Worm (Caenorhabditis elegans) whole organism, L3 larva: ENCODE results near the gene F22B5.10.

Source experiments
- R02D3.7 ChIP-seq: fragments of 150-350 bp; optimal IDR thresholded peaks from 2 replicates; lab custom pipeline; 2014; ENCODE audit warnings: missing biosample characterization, missing genetic modification characterization
- ama-1 ChIP-seq: fragments of 150-350 bp; optimal IDR thresholded peaks from 2 replicates; lab custom pipeline; 2018
- ceh-28 ChIP-seq: fragments of 150-350 bp; optimal IDR thresholded peaks from 2 replicates; lab custom pipeline; 2014; ENCODE audit warnings: missing biosample characterization, missing genetic modification reagents, missing genetic modification characterization
- ceh-82 ChIP-seq: fragments of 150-350 bp; optimal IDR thresholded peaks from 2 replicates; lab custom pipeline; 2014; ENCODE audit warnings: missing biosample characterization, missing genetic modification characterization
- ceh-9 ChIP-seq: sonication (generic microtip); optimal IDR thresholded peaks from 2 replicates; lab custom pipeline; 2018; ENCODE audit warnings: missing biosample characterization, missing genetic modification characterization
- egl-5 ChIP-seq: fragments of 150-350 bp; optimal IDR thresholded peaks from 2 replicates; lab custom pipeline; 2017; ENCODE audit warnings: missing biosample characterization, missing genetic modification reagents, missing genetic modification characterization, inconsistent platforms
- elt-1 ChIP-seq: fragments of 150-350 bp; optimal IDR thresholded peaks from 2 replicates; lab custom pipeline; 2014; ENCODE audit warnings: missing biosample characterization, missing genetic modification characterization
- elt-2 ChIP-seq: sonication (generic microtip); optimal IDR thresholded peaks from 2 replicates; lab custom pipeline; 2016; ENCODE audit warnings: missing genetic modification reagents, mild to moderate bottlenecking, missing genetic modification characterization, missing compliant biosample characterization
- elt-3 ChIP-seq, 3 experiments: fragments of 150-350 bp in 1 of 3; sonication (generic microtip) in 2 of 3; optimal IDR thresholded peaks; 2 replicates in 2 of 3; 4 replicates in 1 of 3; lab custom pipeline; 2014 to 2017; ENCODE audit warnings: missing biosample characterization in 3 of 3, missing genetic modification characterization in 3 of 3
- jun-1 ChIP-seq: fragments of 150-350 bp; optimal IDR thresholded peaks from 2 replicates; lab custom pipeline; 2014; ENCODE audit warnings: missing biosample characterization, missing genetic modification reagents, missing genetic modification characterization
- lin-15B ChIP-seq: fragments of 150-350 bp; optimal IDR thresholded peaks from 2 replicates; lab custom pipeline; 2014; ENCODE audit warnings: missing biosample characterization, missing genetic modification characterization
- lin-39 ChIP-seq: fragments of 150-350 bp; optimal IDR thresholded peaks from 2 replicates; lab custom pipeline; 2018; ENCODE audit warnings: missing biosample characterization, missing genetic modification reagents, missing genetic modification characterization
- lsy-12 ChIP-seq: sonication (generic microtip); optimal IDR thresholded peaks from 2 replicates; lab custom pipeline; 2016; ENCODE audit warnings: mild to moderate bottlenecking, missing genetic modification characterization, missing compliant biosample characterization
- mdl-1 ChIP-seq: fragments of 150-350 bp; optimal IDR thresholded peaks from 2 replicates; lab custom pipeline; 2014; ENCODE audit warnings: missing biosample characterization, missing genetic modification characterization
- mml-1 ChIP-seq: fragments of 150-350 bp; sonication (generic microtip); optimal IDR thresholded peaks from 3 replicates; lab custom pipeline; 2014; ENCODE audit warnings: missing biosample characterization, missing genetic modification characterization
- nhr-11 ChIP-seq: fragments of 150-350 bp; optimal IDR thresholded peaks from 2 replicates; lab custom pipeline; 2014; ENCODE audit warnings: missing biosample characterization, missing genetic modification characterization
- nhr-12 ChIP-seq: fragments of 150-350 bp; optimal IDR thresholded peaks from 2 replicates; lab custom pipeline; 2014; ENCODE audit warnings: missing biosample characterization, missing genetic modification characterization
- nhr-237 ChIP-seq: fragments of 150-350 bp; optimal IDR thresholded peaks from 2 replicates; lab custom pipeline; 2014; ENCODE audit warnings: missing biosample characterization, missing genetic modification characterization
- nhr-43 ChIP-seq: sonication (generic microtip); optimal IDR thresholded peaks from 2 replicates; lab custom pipeline; 2016; ENCODE audit warnings: mild to moderate bottlenecking, missing genetic modification characterization, missing compliant biosample characterization; ENCODE audit not compliant: poor library complexity, severe bottlenecking
- nhr-67 ChIP-seq: fragments of 150-350 bp; optimal IDR thresholded peaks from 2 replicates; lab custom pipeline; 2014; ENCODE audit warnings: missing biosample characterization, missing genetic modification characterization
- nhr-76 ChIP-seq: fragments of 150-350 bp; sonication (generic microtip); optimal IDR thresholded peaks from 5 replicates; lab custom pipeline; 2014; ENCODE audit warnings: missing biosample characterization, missing genetic modification characterization
- nhr-77 ChIP-seq: fragments of 150-350 bp; optimal IDR thresholded peaks from 2 replicates; lab custom pipeline; 2014; ENCODE audit warnings: missing biosample characterization, missing genetic modification characterization
- pha-4 ChIP-seq: fragments of 150-350 bp; optimal IDR thresholded peaks from 2 replicates; lab custom pipeline; 2014; ENCODE audit warnings: missing biosample characterization, missing genetic modification reagents, missing genetic modification characterization
- pqm-1 ChIP-seq: fragments of 150-350 bp; optimal IDR thresholded peaks from 2 replicates; lab custom pipeline; 2017; ENCODE audit warnings: missing biosample characterization, missing genetic modification characterization, inconsistent platforms
- sea-2 ChIP-seq: fragments of 150-350 bp; sonication (generic microtip); optimal IDR thresholded peaks from 4 replicates; lab custom pipeline; 2014; ENCODE audit warnings: missing biosample characterization, missing genetic modification reagents, missing genetic modification characterization
- skn-1 ChIP-seq: fragments of 150-350 bp; optimal IDR thresholded peaks from 2 replicates; lab custom pipeline; 2014; ENCODE audit warnings: missing biosample characterization, missing genetic modification characterization
- snpc-4 ChIP-seq: fragments of 150-350 bp; optimal IDR thresholded peaks from 2 replicates; lab custom pipeline; 2014; ENCODE audit warnings: missing biosample characterization, missing genetic modification characterization
- unc-62 ChIP-seq: fragments of 150-350 bp; sonication (generic microtip); optimal IDR thresholded peaks from 4 replicates; lab custom pipeline; 2014; ENCODE audit warnings: missing biosample characterization, missing genetic modification reagents, missing genetic modification characterization
- zag-1 ChIP-seq: fragments of 150-350 bp; optimal IDR thresholded peaks from 2 replicates; lab custom pipeline; 2014; ENCODE audit warnings: missing biosample characterization, missing genetic modification characterization
- ztf-4 ChIP-seq: fragments of 150-350 bp; optimal IDR thresholded peaks from 2 replicates; lab custom pipeline; 2014; ENCODE audit warnings: missing biosample characterization, missing genetic modification characterization

Gene F22B5.10

DNA sequence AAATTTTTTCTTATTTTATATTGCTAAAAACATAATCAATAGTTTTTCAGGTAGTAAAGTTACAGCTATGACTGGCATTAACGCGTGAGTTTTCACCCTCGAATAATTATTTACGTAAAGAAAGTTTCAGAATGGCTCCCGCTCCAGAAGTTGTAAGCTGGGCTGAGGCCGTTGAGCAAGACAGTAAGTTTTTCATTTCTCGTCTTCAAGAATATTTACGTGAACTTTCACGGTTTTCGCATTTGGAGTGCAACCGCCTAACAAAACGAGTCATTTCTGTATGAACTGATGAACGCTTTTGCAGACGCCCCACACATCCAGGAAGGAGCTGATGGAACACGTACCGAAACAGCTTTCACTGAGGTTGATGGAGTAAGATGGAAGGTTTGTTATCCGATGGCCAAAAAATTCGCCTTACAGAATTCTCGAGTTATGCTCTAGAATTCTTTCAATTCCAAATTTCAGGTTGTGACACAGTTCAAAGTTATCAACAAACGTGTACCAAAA lies 24.2 kb upstream of the F22B5.10 start, which contains the start of gene eif-3.G:
Gene eif-3.G (plus strand): TSS at position 51 of the 507 bp plus-strand sequence.
- no peak for TF ChIP-seq snpc-4 (tag; lab: Kevin White, UChicago)

DNA sequence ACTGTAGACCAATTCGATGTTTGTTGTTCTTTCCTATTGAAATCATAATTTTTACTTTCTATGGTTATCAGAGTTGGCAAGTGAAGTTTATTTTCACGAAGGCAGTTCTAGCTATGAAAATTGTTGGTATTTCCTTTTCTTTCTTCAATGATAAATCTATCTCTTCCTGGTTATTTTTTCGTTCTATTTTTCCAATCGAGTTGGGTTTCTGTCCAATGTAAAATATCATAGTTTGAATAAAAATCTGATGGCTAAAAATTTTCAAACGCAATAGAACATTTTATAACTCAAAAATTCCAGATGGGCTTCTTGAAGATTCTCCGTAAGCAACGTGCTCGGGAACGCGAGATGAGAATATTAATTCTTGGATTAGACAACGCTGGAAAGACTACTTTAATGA lies 23.0 kb upstream of the F22B5.10 start, which contains the start of gene evl-20:
Gene evl-20 (plus strand): TSS at position 301 of the 400 bp plus-strand sequence.
- TF ChIP-seq nhr-12 (tag; lab: Kevin White, UChicago) (no peak), pqm-1 (no peak), jun-1 (no peak), unc-62 (GFP tag; lab: Kevin White, UChicago) (no peak)
- TF ChIP-seq, all 47 proteins: peak for 0

DNA sequence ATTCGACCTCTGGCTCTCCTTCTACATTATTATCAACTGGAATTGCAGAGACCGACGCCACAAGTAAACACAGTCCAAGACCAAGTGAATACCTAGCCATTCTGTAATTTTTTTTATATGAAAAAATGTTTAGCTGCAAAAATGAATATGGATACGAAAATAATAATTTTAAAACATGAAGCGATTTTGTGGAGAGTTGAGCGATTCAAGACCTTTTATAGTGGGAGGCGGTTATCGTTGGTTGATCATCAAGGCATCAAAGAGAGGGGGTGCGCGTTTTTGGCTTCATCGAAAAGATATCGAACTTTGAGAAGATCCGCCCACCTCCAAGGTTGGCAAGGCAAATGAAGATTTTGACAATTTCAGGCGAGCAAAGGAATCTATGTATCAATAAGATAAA lies 20.2 kb upstream of the F22B5.10 start, which contains the start of gene cut-3:
Gene cut-3 (minus strand): TSS at position 101 of the 400 bp plus-strand sequence.
- TF ChIP-seq elt-2 (tag; lab: Kevin White, UChicago) (no peak), nhr-237 (no peak), mdl-1 (tag; lab: Kevin White, UChicago) (no peak), mml-1 (no peak), skn-1 (tag; lab: Kevin White, UChicago) (no peak), nhr-77 (tag; lab: Kevin White, UChicago) (no peak), nhr-76 (tag; lab: Kevin White, UChicago) (no peak), ceh-82 (tag; lab: Kevin White, UChicago) (no peak), lin-39 (tag; lab: Kevin White, UChicago) (no peak), nhr-12 (tag; lab: Kevin White, UChicago) (no peak), ceh-28 (tag; lab: Kevin White, UChicago) (no peak), lin-15B (tag; lab: Kevin White, UChicago) (no peak), nhr-43 (tag; lab: Kevin White, UChicago) (no peak), nhr-11 (tag; lab: Kevin White, UChicago) (no peak), ama-1 (no peak), elt-1 (no peak), ceh-9 (no peak), lsy-12 (no peak), elt-3 (tag; optimal IDR thresholded peaks at IDR 0.05; lab: Kevin White, UChicago) (no peak)

DNA sequence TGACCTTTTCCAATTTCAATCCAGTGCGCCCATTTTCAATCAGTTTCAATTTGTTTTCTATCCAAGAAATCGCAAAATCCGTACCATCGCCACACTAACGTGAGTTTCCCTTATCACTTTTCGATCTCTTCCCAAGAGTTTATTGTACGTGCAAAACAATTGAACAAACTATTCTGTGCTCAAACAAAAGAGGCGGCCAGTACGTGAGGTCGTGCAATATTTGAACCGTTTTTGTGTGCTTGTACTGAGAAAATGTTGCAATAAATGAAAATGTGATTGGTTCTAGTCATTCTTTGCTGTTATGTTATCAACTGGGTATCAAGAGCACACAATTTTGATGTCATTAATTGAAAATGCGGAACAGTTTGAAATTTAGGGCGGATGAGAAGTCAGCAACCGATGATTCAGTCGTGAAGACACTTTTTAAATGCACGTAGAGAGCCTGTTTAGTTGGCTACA lies 17.3 kb upstream of the F22B5.10 start, which contains the start of gene F22B5.4:
Gene F22B5.4 (plus strand): TSS at position 51 of the 459 bp plus-strand sequence.
- TF ChIP-seq jun-1 = peak; percentile 12
- no peak for TF ChIP-seq ceh-28 (tag; lab: Kevin White, UChicago)
- peak; percentile 55 for TF ChIP-seq pha-4 (tag; lab: Kevin White, UChicago)
- peak; percentile 30 for TF ChIP-seq pqm-1
- TF ChIP-seq, all 47 proteins: peak for 3

DNA sequence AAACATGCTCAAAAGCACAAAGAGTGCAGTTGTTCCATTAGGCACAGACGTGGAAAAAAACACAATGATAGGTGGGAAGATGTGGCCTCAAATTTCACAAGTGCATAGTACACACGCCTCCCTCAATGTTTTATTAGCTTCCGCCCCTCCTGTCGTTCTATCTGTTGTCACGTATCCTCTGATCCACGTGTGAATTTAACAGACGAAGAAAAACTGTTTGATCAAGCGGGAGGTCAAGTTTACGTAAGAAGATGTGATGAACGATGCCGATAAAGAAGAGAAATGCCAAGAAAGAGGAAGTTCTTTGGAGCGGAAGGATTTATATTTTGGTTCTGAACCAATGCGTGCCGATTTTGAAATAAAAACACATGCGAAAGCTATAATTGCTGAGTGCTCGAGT lies 16.2 kb upstream of the F22B5.10 start:
- TF ChIP-seq R02D3.7 (tag; lab: Kevin White, UChicago) = no peak
- TF ChIP-seq ztf-4 (tag; lab: Kevin White, UChicago) = no peak
- TF ChIP-seq zag-1 (tag; lab: Kevin White, UChicago) = no peak
- no peak for TF ChIP-seq nhr-43 (tag; lab: Kevin White, UChicago)
- no peak for TF ChIP-seq sea-2 (GFP tag; lab: Kevin White, UChicago)
- no peak for TF ChIP-seq snpc-4 (tag; lab: Kevin White, UChicago)
- TF ChIP-seq lsy-12 = no peak
- TF ChIP-seq pha-4 (tag; lab: Kevin White, UChicago) = peak; percentile 10
- TF ChIP-seq elt-3 (tag; optimal IDR thresholded peaks at IDR 0.05; lab: Kevin White, UChicago) = no peak

DNA sequence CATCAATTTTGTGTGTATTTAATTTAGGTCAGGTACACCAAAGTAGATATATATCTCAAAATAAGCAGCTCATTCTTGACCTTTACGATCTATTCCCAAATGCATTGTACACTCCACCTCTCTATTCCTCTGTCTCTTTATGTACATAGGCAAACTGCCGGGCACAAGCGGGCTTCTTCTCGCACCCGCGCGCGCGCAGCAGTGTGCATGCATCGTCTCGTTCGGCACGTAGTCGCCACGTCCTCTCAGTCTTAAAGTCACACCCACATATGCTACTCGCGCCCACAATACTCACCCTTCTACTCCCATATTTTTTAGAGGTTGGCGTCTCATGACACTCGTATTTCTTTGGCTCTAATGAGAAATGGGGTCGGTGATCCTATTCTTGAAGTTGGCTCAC lies 15.5 kb upstream of the F22B5.10 start:
- TF ChIP-seq elt-1 (no peak), egl-5 (tag; lab: Kevin White, UChicago) (no peak), lin-39 (tag; lab: Kevin White, UChicago) (peak; percentile 90), pha-4 (tag; lab: Kevin White, UChicago) (peak; percentile 73)

DNA sequence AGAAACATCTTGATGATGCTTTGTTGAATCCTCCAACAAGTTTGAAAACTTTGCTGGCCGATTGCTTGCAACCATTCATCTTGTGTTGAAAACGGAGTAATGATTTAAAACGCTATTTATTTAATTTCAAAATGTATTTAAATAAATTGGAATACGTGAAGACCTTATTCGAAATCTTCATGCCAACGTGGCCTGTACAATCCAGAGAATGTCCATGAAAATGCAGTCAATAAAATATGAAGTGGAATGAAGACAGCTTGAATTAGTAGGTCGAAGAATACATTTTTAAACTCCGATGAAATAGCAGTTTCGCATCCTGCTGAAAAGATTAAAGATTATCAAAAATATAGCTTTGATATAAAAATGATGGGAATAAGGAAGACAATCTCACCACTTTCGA lies 12.5 kb upstream of the F22B5.10 start, which contains the start of gene F22B5.5:
Gene F22B5.5 (minus strand): TSS at position 101 of the 400 bp plus-strand sequence.
- TF ChIP-seq ceh-82 (tag; lab: Kevin White, UChicago) (no peak), nhr-67 (tag; lab: Kevin White, UChicago) (no peak), elt-3 (tag; optimal IDR thresholded peaks at IDR 0.05; lab: Kevin White, UChicago) (no peak), elt-2 (tag; lab: Kevin White, UChicago) (no peak), sea-2 (GFP tag; lab: Kevin White, UChicago) (no peak)
